Worm (Caenorhabditis elegans): Measurements from ENCODE around the gene C37C3.11.

DNA sequence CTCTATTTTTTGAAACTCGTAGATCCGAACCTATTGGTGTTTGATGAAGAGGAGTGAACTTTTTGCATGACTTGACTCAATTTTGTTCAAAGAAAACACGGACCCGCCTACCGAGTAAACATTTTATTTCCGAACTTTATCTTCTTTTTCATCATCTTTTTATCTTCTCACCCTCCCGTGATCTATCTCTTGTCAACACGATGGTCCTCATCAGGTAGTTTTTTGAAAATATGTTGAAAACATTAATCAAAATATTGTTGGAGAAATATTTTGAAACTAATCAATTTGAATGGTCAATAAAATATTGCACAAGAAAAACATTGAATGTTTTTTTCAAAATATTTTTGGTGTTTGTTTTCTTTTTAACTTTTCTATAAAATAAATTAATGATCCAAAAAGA lies 43.9 kb upstream of the C37C3.11 start:
- TF ChIP-seq tra-4 (tag; optimal IDR thresholded peaks at IDR 0.05): no peak
- TF ChIP-seq ceh-36 (tag; optimal IDR thresholded peaks at IDR 0.05): no peak
- no peak for TF ChIP-seq flt-1 (GFP tag; IDR thresholded peaks at IDR 0.05)
- no peak for TF ChIP-seq ama-1 (optimal IDR thresholded peaks at IDR 0.05)
- no peak for TF ChIP-seq scrt-1 (GFP tag; IDR thresholded peaks at IDR 0.05)
- no peak for TF ChIP-seq sea-1 (GFP tag; conservative IDR thresholded peaks at IDR 0.05)
- no peak for TF ChIP-seq ceh-13 (GFP tag; optimal IDR thresholded peaks at IDR 0.05)
- no peak for TF ChIP-seq hmbx-1 (tag; optimal IDR thresholded peaks at IDR 0.05)
- no peak for TF ChIP-seq F13C5.2 (tag; optimal IDR thresholded peaks at IDR 0.05)
- TF ChIP-seq tbx-11 (GFP tag; IDR thresholded peaks at IDR 0.05): no peak
- TF ChIP-seq ets-7 (tag; optimal IDR thresholded peaks at IDR 0.05): no peak
- TF ChIP-seq tbx-37 (GFP tag; conservative IDR thresholded peaks at IDR 0.05): no peak
